Fruit fly (Drosophila melanogaster) whole organism, wandering third instar larva: ENCODE results near the gene Datp.

Experiments used
- CG32264 ChIP-seq: fragments of 200-800 bp; sonication (Bioruptor generic); optimal IDR thresholded peaks from 2 replicates; lab custom pipeline; 2016; ENCODE audit warnings: missing biosample characterization, missing genetic modification characterization
- Dfd ChIP-seq: fragments of >200 bp; optimal IDR thresholded peaks from 2 replicates; lab custom pipeline; 2017; ENCODE audit warnings: missing biosample characterization, missing genetic modification characterization
- Hnf4 ChIP-seq: fragments of 200-800 bp; sonication (Bioruptor generic); optimal IDR thresholded peaks from 2 replicates; lab custom pipeline; 2016; ENCODE audit warnings: missing biosample characterization, mild to moderate bottlenecking, missing genetic modification characterization
- Mio ChIP-seq: sonication (Bioruptor generic); optimal IDR thresholded peaks from 2 replicates; lab custom pipeline; 2016; ENCODE audit warnings: missing biosample characterization, missing genetic modification characterization
- Myc ChIP-seq: fragments of >200 bp; optimal IDR thresholded peaks from 2 replicates; lab custom pipeline; 2017
- N ChIP-seq: fragments of >200 bp; optimal IDR thresholded peaks from 2 replicates; lab custom pipeline; 2018; ENCODE audit warnings: missing biosample characterization, missing external identifiers, missing genetic modification characterization
- dl ChIP-seq, 2 experiments: fragments of 175-275, 200-275 bp in 1 of 2; fragments of 200-275 bp in 1 of 2; sonication (Bioruptor generic); optimal IDR thresholded peaks; lab custom pipeline; 2018; ENCODE audit warnings: mild to moderate bottlenecking in 2 of 2, missing biosample characterization in 2 of 2, missing genetic modification characterization in 2 of 2, moderate library complexity in 2 of 2; ENCODE audit not compliant: partially characterized antibody in 2 of 2, insufficient read depth in 1 of 2
- ey ChIP-seq: fragments of 200-800 bp; sonication (Bioruptor generic); optimal IDR thresholded peaks from 2 replicates; lab custom pipeline; 2016; ENCODE audit warnings: missing biosample characterization, missing genetic modification characterization
- h ChIP-seq: fragments of 200-800 bp; sonication (Bioruptor generic); optimal IDR thresholded peaks from 3 replicates; lab custom pipeline; 2016; ENCODE audit warnings: missing biosample characterization, mild to moderate bottlenecking, missing genetic modification characterization
- jim ChIP-seq: fragments of 175-275, 200-325 bp; sonication (Bioruptor generic); optimal IDR thresholded peaks from 2 replicates; lab custom pipeline; 2016; ENCODE audit warnings: missing biosample characterization, mild to moderate bottlenecking, missing genetic modification characterization
- rgr ChIP-seq: fragments of 200-800 bp; sonication (Bioruptor generic); optimal IDR thresholded peaks from 3 replicates; lab custom pipeline; 2016; ENCODE audit warnings: missing biosample characterization, mild to moderate bottlenecking, missing genetic modification characterization
- usp ChIP-seq: fragments of >200 bp; optimal IDR thresholded peaks from 2 replicates; lab custom pipeline; 2017; ENCODE audit warnings: missing biosample characterization, missing genetic modification characterization

Gene Datp

dm6 chr2L:9894193-9894592, 44.4 kb downstream of the Datp start:
- TF ChIP-seq rgr (GFP tag; lab: Kevin White, UChicago) (peak; percentile 49), usp (GFP tag; lab: Kevin White, UChicago) (no peak)

dm6 chr2L:9893183-9893582, 45.4 kb downstream of the Datp start, which contains the start of gene mtDNA-helicase:
TSS of gene mtDNA-helicase (minus strand) at chr2L:9893446.
- TF ChIP-seq Myc (lab: Kevin White, UChicago) (peak; percentile 5), N (GFP tag; lab: Kevin White, UChicago) (no peak), Mio (GFP tag; lab: Kevin White, UChicago) (no peak), dl (GFP tag; optimal IDR thresholded peaks at IDR 0.05; lab: Kevin White, UChicago; ENCODE audit: insufficient read depth in 1 of 2, partially characterized antibody in 2 of 2) (no peak), Dfd (GFP tag; lab: Kevin White, UChicago) (no peak), rgr (GFP tag; lab: Kevin White, UChicago) (peak; percentile 0), ey (GFP tag; lab: Kevin White, UChicago) (no peak)

dm6 chr2L:9890576-9890975, 48.0 kb downstream of the Datp start, which contains the start of the genes CG34183 and CG4537:
TSS of gene CG34183 (minus strand) at chr2L:9890772.
TSS of gene CG4537 (plus strand) at chr2L:9890885.
- TF ChIP-seq jim (GFP tag; lab: Kevin White, UChicago), result no peak
- TF ChIP-seq h (GFP tag; lab: Kevin White, UChicago), result peak; percentile 1
- peak; percentile 3 for TF ChIP-seq CG32264 (GFP tag; lab: Kevin White, UChicago)
- peak; percentile 33 for TF ChIP-seq rgr (GFP tag; lab: Kevin White, UChicago)
- TF ChIP-seq Hnf4 (GFP tag; lab: Kevin White, UChicago), result no peak
